Worm (Caenorhabditis elegans) whole organism, young adult: ENCODE data around the gene W02B8.1.

ENCODE experiments used
- B0336.3 ChIP-seq: fragments of 200-800 bp; sonication (Bioruptor generic); IDR thresholded peaks from 2 replicates; pipeline ENCODE4 v1.3.6; 2022; ENCODE audit warnings: missing genetic modification characterization, missing compliant biosample characterization
- F55B11.4 ChIP-seq: sonication (generic microtip); optimal IDR thresholded peaks from 2 replicates; lab custom pipeline; 2016; ENCODE audit warnings: missing compliant biosample characterization, missing genetic modification characterization, borderline replicate concordance; ENCODE audit not compliant: insufficient read depth
- K11D2.4 ChIP-seq: fragments of 200-800 bp; sonication (Bioruptor generic); IDR thresholded peaks from 2 replicates; pipeline ENCODE4 v1.3.6; 2022; ENCODE audit warnings: missing genetic modification reagents, missing genetic modification characterization, missing compliant biosample characterization
- Y53G8AR.9 ChIP-seq: fragments of 200-800 bp; sonication (Bioruptor generic); conservative IDR thresholded peaks from 2 replicates; pipeline ENCODE4 v1.3.6; 2022; ENCODE audit warnings: missing genetic modification reagents, missing genetic modification characterization, missing compliant biosample characterization
- atf-7 ChIP-seq: sonication (generic microtip); optimal IDR thresholded peaks from 2 replicates; lab custom pipeline; 2017; ENCODE audit warnings: mild to moderate bottlenecking, missing genetic modification characterization, missing compliant biosample characterization
- attf-6 ChIP-seq: fragments of 200-800 bp; sonication (Bioruptor generic); IDR thresholded peaks from 2 replicates; pipeline ENCODE4 v1.3.6; 2022; ENCODE audit warnings: missing genetic modification reagents, missing genetic modification characterization, missing compliant biosample characterization
- cebp-2 ChIP-seq: fragments of 200-800 bp; sonication (Bioruptor generic); IDR thresholded peaks from 2 replicates; pipeline ENCODE4 v1.3.6; 2022; ENCODE audit warnings: missing genetic modification characterization, missing compliant biosample characterization
- ceh-40 ChIP-seq: fragments of 200-800 bp; sonication (Bioruptor generic); IDR thresholded peaks from 2 replicates; pipeline ENCODE4 v1.3.6; 2022; ENCODE audit warnings: missing genetic modification characterization, missing compliant biosample characterization
- ceh-58 ChIP-seq: fragments of 200-800 bp; sonication (Bioruptor generic); IDR thresholded peaks from 2 replicates; pipeline ENCODE4 v1.3.6; 2022; ENCODE audit warnings: missing genetic modification characterization, missing compliant biosample characterization
- dpl-1 ChIP-seq: fragments of 150-350 bp; optimal IDR thresholded peaks from 2 replicates; lab custom pipeline; 2014; ENCODE audit warnings: missing biosample characterization, missing genetic modification reagents, missing genetic modification characterization
- efl-1 ChIP-seq: fragments of 150-350 bp; optimal IDR thresholded peaks from 2 replicates; lab custom pipeline; 2014; ENCODE audit warnings: missing biosample characterization, missing genetic modification reagents, missing genetic modification characterization
- egl-18 ChIP-seq: fragments of 200-800 bp; sonication (Bioruptor generic); IDR thresholded peaks from 2 replicates; pipeline ENCODE4 v1.3.6; 2022; ENCODE audit warnings: missing genetic modification reagents, missing genetic modification characterization, missing compliant biosample characterization
- egrh-3 ChIP-seq: fragments of 200-800 bp; sonication (Bioruptor generic); IDR thresholded peaks from 2 replicates; pipeline ENCODE4 v1.3.6; 2022; ENCODE audit warnings: missing genetic modification reagents, missing genetic modification characterization, missing compliant biosample characterization
- fkh-3 ChIP-seq: sonication (generic microtip); optimal IDR thresholded peaks from 2 replicates; lab custom pipeline; 2016; ENCODE audit warnings: mild to moderate bottlenecking, missing genetic modification characterization, missing compliant biosample characterization
- him-1 ChIP-seq: sonication (generic microtip); optimal IDR thresholded peaks from 2 replicates; lab custom pipeline; 2016; ENCODE audit warnings: missing genotype, missing genetic modification reagents, missing genetic modification characterization, missing compliant biosample characterization
- hsf-1 ChIP-seq: fragments of 200-800 bp; sonication (Bioruptor generic); IDR thresholded peaks from 2 replicates; pipeline ENCODE4 v1.3.6; 2022; ENCODE audit warnings: missing genetic modification reagents, missing genetic modification characterization, missing compliant biosample characterization
- lin-40 ChIP-seq: sonication (generic microtip); optimal IDR thresholded peaks from 2 replicates; lab custom pipeline; 2016; ENCODE audit warnings: missing genetic modification characterization, mild to moderate bottlenecking, missing compliant biosample characterization, missing genotype, missing genetic modification reagents
- lsl-1 ChIP-seq: fragments of 200-800 bp; sonication (Bioruptor generic); optimal IDR thresholded peaks from 2 replicates; lab custom pipeline; 2018; ENCODE audit warnings: mild to moderate bottlenecking, missing genetic modification characterization, moderate library complexity, missing compliant biosample characterization
- madf-6 ChIP-seq: fragments of 200-800 bp; sonication (Bioruptor generic); IDR thresholded peaks from 2 replicates; pipeline ENCODE4 v1.3.6; 2022; ENCODE audit warnings: missing genetic modification reagents, missing genetic modification characterization, missing compliant biosample characterization
- mes-4 ChIP-seq: sonication (generic microtip); optimal IDR thresholded peaks from 2 replicates; lab custom pipeline; 2016; ENCODE audit warnings: missing genotype, missing genetic modification characterization, missing compliant biosample characterization
- nfya-1 ChIP-seq: sonication (generic microtip); optimal IDR thresholded peaks from 2 replicates; lab custom pipeline; 2017; ENCODE audit warnings: antibody characterized with exemption, missing compliant biosample characterization, missing genetic modification characterization, borderline replicate concordance; ENCODE audit not compliant: insufficient read depth
- nfya-2 ChIP-seq: fragments of 200-800 bp; sonication (Bioruptor generic); IDR thresholded peaks from 2 replicates; pipeline ENCODE4 v1.3.6; 2022; ENCODE audit warnings: missing genetic modification reagents, missing genetic modification characterization, missing compliant biosample characterization
- snpc-1.3 ChIP-seq: sonication (generic microtip); optimal IDR thresholded peaks from 2 replicates; lab custom pipeline; 2017; ENCODE audit warnings: missing genetic modification characterization, mild to moderate bottlenecking, missing compliant biosample characterization, antibody characterized with exemption, moderate library complexity, missing genotype, missing genetic modification reagents; ENCODE audit not compliant: insufficient read depth
- snpc-4 ChIP-seq, 5 experiments: fragments of 150-350 bp in 1 of 5; sonication (generic microtip) in 4 of 5; optimal IDR thresholded peaks; 2 replicates each; lab custom pipeline; 2014 to 2018; ENCODE audit warnings: missing genetic modification characterization in 5 of 5, missing biosample characterization in 3 of 5, antibody characterized with exemption in 2 of 5, mild to moderate bottlenecking in 2 of 5, missing compliant biosample characterization in 2 of 5, missing genotype in 2 of 5, moderate library complexity in 2 of 5, missing genetic modification reagents in 1 of 5
- somi-1 ChIP-seq: fragments of 200-800 bp; sonication (Bioruptor generic); optimal IDR thresholded peaks from 2 replicates; lab custom pipeline; 2018; ENCODE audit warnings: mild to moderate bottlenecking, missing genetic modification characterization, missing compliant biosample characterization
- sptf-2 ChIP-seq: fragments of 200-800 bp; sonication (Bioruptor generic); optimal IDR thresholded peaks from 2 replicates; lab custom pipeline; 2018; ENCODE audit warnings: mild to moderate bottlenecking, missing genetic modification characterization, missing compliant biosample characterization
- zfh-2 ChIP-seq: fragments of 200-800 bp; sonication (Bioruptor generic); conservative IDR thresholded peaks from 2 replicates; pipeline ENCODE4 v1.3.6; 2022; ENCODE audit warnings: missing genetic modification reagents, missing genetic modification characterization, missing compliant biosample characterization
- ztf-18 ChIP-seq: sonication (generic microtip); optimal IDR thresholded peaks from 2 replicates; lab custom pipeline; 2016; ENCODE audit warnings: missing genotype, mild to moderate bottlenecking, missing genetic modification characterization, missing compliant biosample characterization
- ztf-6 ChIP-seq: fragments of 200-800 bp; sonication (Bioruptor generic); IDR thresholded peaks from 2 replicates; pipeline ENCODE4 v1.3.6; 2022; ENCODE audit warnings: missing genetic modification reagents, missing genetic modification characterization, missing compliant biosample characterization

The W02B8.1 gene

ce11 chrII:13886431-13886830 lies 15.5 kb downstream of the W02B8.1 start:
- TF ChIP-seq snpc-4 (GFP tag; optimal IDR thresholded peaks at IDR 0.05; lab: Kevin White, UChicago) (no peak), snpc-4 (tag; optimal IDR thresholded peaks at IDR 0.05; lab: Kevin White, UChicago) (no peak), somi-1 (GFP tag; lab: Kevin White, UChicago) (no peak), zfh-2 (peak; percentile 87), K11D2.4 (GFP tag; lab: Robert Waterston, UW) (no peak), attf-6 (GFP tag; lab: Robert Waterston, UW) (no peak), dpl-1 (GFP tag; lab: Kevin White, UChicago) (no peak), egrh-3 (GFP tag; lab: Robert Waterston, UW) (peak; percentile 55; the same call in 1 of the 2 replicates), sptf-2 (peak; percentile 17), him-1 (tag; lab: Kevin White, UChicago) (no peak), nfya-2 (GFP tag; lab: Robert Waterston, UW) (no peak)

- TF ChIP-seq fkh-3, result no peak
- no peak for TF ChIP-seq cebp-2 (GFP tag; lab: Robert Waterston, UW)
- TF ChIP-seq mes-4, result no peak
- no peak for TF ChIP-seq ztf-18 (tag; lab: Kevin White, UChicago)
- TF ChIP-seq ceh-40 (GFP tag; lab: Robert Waterston, UW), result no peak
- TF ChIP-seq lin-40 (tag; lab: Kevin White, UChicago), result no peak
- TF ChIP-seq madf-6 (GFP tag; lab: Robert Waterston, UW), result 0 out of 2 replicates have a peak, but pooled peaks have one; percentile 6
- TF ChIP-seq atf-7 (tag; lab: Kevin White, UChicago), result no peak
Observed at ce11 chrII:13882405-13882804, 19.5 kb downstream of the W02B8.1 start, which contains the start of gene hda-10. Gene hda-10 (plus strand): TSS chrII:13882705.

DNA sequence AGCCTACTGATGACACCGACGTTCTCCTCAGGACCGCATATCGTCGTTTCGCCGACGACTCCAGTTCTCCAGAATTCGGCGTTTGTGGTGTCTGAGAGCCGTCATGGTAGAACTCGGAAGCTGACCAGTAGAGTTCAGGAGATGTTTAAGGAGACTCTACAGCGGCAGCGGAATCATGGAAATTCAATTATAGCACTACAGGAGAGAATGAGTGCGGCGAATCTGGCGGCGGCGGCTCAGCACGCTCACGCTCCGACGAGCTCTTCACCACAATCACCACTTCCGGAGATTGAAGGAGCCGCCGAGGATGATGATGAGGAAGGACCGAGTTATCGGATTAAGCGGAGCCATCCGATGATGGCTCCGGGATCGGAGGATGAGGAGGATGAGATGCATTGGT lies 22.3 kb downstream of the W02B8.1 start:
- TF ChIP-seq egrh-3 (GFP tag; lab: Robert Waterston, UW), result 0 out of 2 replicates have a peak, but pooled peaks have one; percentile 42
- no peak for TF ChIP-seq efl-1 (GFP tag; lab: Kevin White, UChicago)
- TF ChIP-seq zfh-2, result peak; percentile 77

DNA sequence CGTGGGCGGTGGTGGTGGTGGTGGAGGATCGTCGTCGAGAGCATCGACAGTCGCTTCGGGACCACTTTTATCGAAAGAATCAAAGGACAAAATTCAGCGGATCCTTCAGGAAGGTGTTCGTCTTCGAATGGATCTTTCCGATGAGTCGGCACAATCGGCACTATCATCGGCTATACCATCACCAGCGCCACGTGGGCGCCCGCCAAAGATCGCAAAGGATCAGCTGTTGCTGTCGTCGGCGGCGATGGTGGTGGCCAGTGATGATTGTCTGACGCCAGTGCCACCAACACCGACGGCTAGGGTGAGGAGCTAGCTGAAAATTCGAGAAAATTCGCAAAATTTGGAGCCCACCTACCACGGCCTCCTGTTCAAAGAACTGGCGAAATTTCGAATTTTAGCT lies 23.9 kb downstream of the W02B8.1 start:
- TF ChIP-seq F55B11.4, result no peak
- TF ChIP-seq zfh-2, result peak; percentile 69
- TF ChIP-seq B0336.3, result no peak

- TF ChIP-seq snpc-1.3 (tag; lab: Kevin White, UChicago) (no peak), nfya-1 (tag; lab: Kevin White, UChicago) (no peak), egl-18 (no peak), ceh-58 (no peak), hsf-1 (GFP tag; lab: Robert Waterston, UW) (no peak), lsl-1 (GFP tag; lab: Kevin White, UChicago) (no peak), ztf-6 (GFP tag; lab: Robert Waterston, UW) (no peak), Y53G8AR.9 (GFP tag; lab: Robert Waterston, UW) (no peak)
- TF ChIP-seq, all 124 proteins: peak for 0
Observed at ce11 chrII:13875734-13876133, 26.2 kb downstream of the W02B8.1 start, which contains the start of gene ing-3. Gene ing-3 (plus strand): TSS chrII:13876034.
